Worm (Caenorhabditis elegans) whole organism, L4/young adult: ENCODE results near the gene dhs-12.

Experiments used
- dao-5 ChIP-seq: sonication (generic microtip); optimal IDR thresholded peaks from 2 replicates; lab custom pipeline; 2016; ENCODE audit warnings: missing genotype, missing genetic modification characterization, moderate library complexity, missing compliant biosample characterization
- him-1 ChIP-seq: sonication (generic microtip); optimal IDR thresholded peaks from 2 replicates; lab custom pipeline; 2016; ENCODE audit warnings: missing genotype, missing genetic modification reagents, missing genetic modification characterization, missing compliant biosample characterization

DNA sequence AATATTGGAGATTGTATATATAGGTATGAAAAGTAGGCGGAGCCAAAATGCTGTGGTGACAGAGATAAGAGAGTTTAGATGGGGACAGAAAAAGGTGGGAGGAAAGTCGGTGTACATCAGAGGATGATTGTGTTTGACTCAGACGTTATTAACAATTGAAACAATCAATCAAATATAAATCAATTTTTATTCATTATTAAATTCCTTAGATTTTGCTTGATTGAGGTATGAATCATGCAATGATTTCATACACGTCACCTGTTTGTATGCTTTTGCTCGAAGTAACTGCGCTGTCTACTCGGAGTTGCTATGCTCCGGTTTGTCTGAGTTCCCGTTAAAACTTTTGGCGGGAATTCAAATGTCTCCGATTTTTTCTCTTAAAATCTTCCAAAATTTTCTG lies 27.1 kb upstream of the dhs-12 start, which contains the start of gene C04G2.10:
- TF ChIP-seq him-1: no peak
- TF ChIP-seq dao-5: no peak
